Comparison of ENCODE assay signal across 3 worm cellular contexts in genomic region chrII:5181497-5181896, ce11.
A peak's percentile ranks its signal among the peaks of the same experiment; 100 is the strongest.
TF ChIP-seq lines count a peak whose summit lies in the region.

No protein-coding gene starts in this region.

TF ChIP-seq in whole organism, L1 larva, 84 proteins besides CTCF, POLR2A, EP300 and RAD21 (continued from another document and continues in another):
- TF ChIP-seq pqm-1 (tag; optimal IDR thresholded peaks at IDR 0.05; lab: Kevin White, UChicago) (no peak), lsy-2 (tag; optimal IDR thresholded peaks at IDR 0.05; lab: Kevin White, UChicago) (peak; percentile 72 to 76), zip-4 (GFP tag; optimal IDR thresholded peaks at IDR 0.05; lab: Kevin White, UChicago) (no peak), fos-1 (tag; optimal IDR thresholded peaks at IDR 0.05; lab: Kevin White, UChicago) (peak; percentile 43), skn-1 (tag; optimal IDR thresholded peaks at IDR 0.05; lab: Kevin White, UChicago) (peak; percentile 34), nhr-20 (tag; optimal IDR thresholded peaks at IDR 0.05; lab: Kevin White, UChicago) (peak; percentile 84), nhr-11 (tag; optimal IDR thresholded peaks at IDR 0.05; lab: Kevin White, UChicago) (no peak), unc-98 (GFP tag; IDR thresholded peaks at IDR 0.05; lab: Robert Waterston, UW) (no peak), nhr-76 (tag; optimal IDR thresholded peaks at IDR 0.05; lab: Kevin White, UChicago) (no peak), nhr-12 (tag; optimal IDR thresholded peaks at IDR 0.05; lab: Kevin White, UChicago) (no peak), ceh-63 (GFP tag; optimal IDR thresholded peaks at IDR 0.05; lab: Kevin White, UChicago) (no peak), mab-9 (GFP tag; IDR thresholded peaks at IDR 0.05; lab: Robert Waterston, UW) (no peak; the same call in 1 of the 2 replicates), lin-39 (tag; optimal IDR thresholded peaks at IDR 0.05; lab: Kevin White, UChicago) (no peak), nhr-71 (tag; optimal IDR thresholded peaks at IDR 0.05; lab: Kevin White, UChicago) (peak; percentile 88), fkh-8 (tag; optimal IDR thresholded peaks at IDR 0.05; lab: Kevin White, UChicago) (peak; percentile 83), unc-30 (tag; optimal IDR thresholded peaks at IDR 0.05; lab: Kevin White, UChicago) (no peak), ztf-11 (tag; optimal IDR thresholded peaks at IDR 0.05; lab: Kevin White, UChicago) (no peak), egl-27 (tag; optimal IDR thresholded peaks at IDR 0.05; lab: Kevin White, UChicago) (no peak), tbx-2 (tag; optimal IDR thresholded peaks at IDR 0.05; lab: Kevin White, UChicago) (peak; percentile 79), C34B4.2 (tag; optimal IDR thresholded peaks at IDR 0.05; lab: Kevin White, UChicago) (no peak), aha-1 (tag; optimal IDR thresholded peaks at IDR 0.05; lab: Kevin White, UChicago) (no peak), mep-1 (tag; optimal IDR thresholded peaks at IDR 0.05; lab: Kevin White, UChicago) (peak; percentile 73), sup-37 (GFP tag; optimal IDR thresholded peaks at IDR 0.05; lab: Kevin White, UChicago) (no peak), mdl-1 (tag; optimal IDR thresholded peaks at IDR 0.05; lab: Kevin White, UChicago) (peak in 1 of 2 experiments; percentile 86), ceh-82 (tag; optimal IDR thresholded peaks at IDR 0.05; lab: Kevin White, UChicago) (peak; percentile 9 to 70 (median 47)), pax-3 (tag; optimal IDR thresholded peaks at IDR 0.05; lab: Kevin White, UChicago) (peak; percentile 11), sox-4 (tag; optimal IDR thresholded peaks at IDR 0.05; lab: Kevin White, UChicago) (no peak), snpc-4 (tag; optimal IDR thresholded peaks at IDR 0.05; lab: Kevin White, UChicago) (peak; percentile 18), nhr-85 (tag; lab: Kevin White, UChicago) (peak; percentile 83), egl-13 (tag; optimal IDR thresholded peaks at IDR 0.05; lab: Kevin White, UChicago) (peak; percentile 25), lin-15B (tag; optimal IDR thresholded peaks at IDR 0.05; lab: Kevin White, UChicago) (peak; percentile 4), mef-2 (tag; optimal IDR thresholded peaks at IDR 0.05; lab: Kevin White, UChicago) (no peak), C16A3.4 (tag; optimal IDR thresholded peaks at IDR 0.05; lab: Kevin White, UChicago) (peak; percentile 43), swsn-7 (tag; optimal IDR thresholded peaks at IDR 0.05; lab: Kevin White, UChicago) (peak; percentile 76), nhr-28 (tag; optimal IDR thresholded peaks at IDR 0.05; lab: Kevin White, UChicago) (no peak), ztf-4 (tag; optimal IDR thresholded peaks at IDR 0.05; lab: Kevin White, UChicago) (peak; percentile 58), sptf-1 (tag; optimal IDR thresholded peaks at IDR 0.05; lab: Kevin White, UChicago) (no peak), fkh-10 (GFP tag; optimal IDR thresholded peaks at IDR 0.05; lab: Kevin White, UChicago) (peak; percentile 59), elt-3 (tag; optimal IDR thresholded peaks at IDR 0.05; lab: Kevin White, UChicago) (peak in 1 of 6 experiments; percentile 11), ceh-90 (tag; optimal IDR thresholded peaks at IDR 0.05; lab: Kevin White, UChicago) (no peak), ets-5 (GFP tag; IDR thresholded peaks at IDR 0.05; lab: Robert Waterston, UW) (no peak), lin-13 (GFP tag; optimal IDR thresholded peaks at IDR 0.05; lab: Kevin White, UChicago) (peak; percentile 69), Y116A8C.19 (tag; optimal IDR thresholded peaks at IDR 0.05; lab: Kevin White, UChicago; ENCODE audit: borderline replicate concordance) (no peak), hpl-2 (GFP tag; optimal IDR thresholded peaks at IDR 0.05; lab: Kevin White, UChicago) (peak; percentile 13), nhr-90 (tag; optimal IDR thresholded peaks at IDR 0.05; lab: Kevin White, UChicago; ENCODE audit: poor library complexity) (peak; percentile 68)

TF ChIP-seq in whole organism, L3 larva, 47 proteins besides CTCF, POLR2A, EP300 and RAD21 (continued from another document):
- no peak for TF ChIP-seq nhr-77 (tag; optimal IDR thresholded peaks at IDR 0.05; lab: Kevin White, UChicago)
- peak; percentile 52 for TF ChIP-seq elt-1 (tag; optimal IDR thresholded peaks at IDR 0.05; lab: Kevin White, UChicago)
- TF ChIP-seq fkh-2 (tag; optimal IDR thresholded peaks at IDR 0.05; lab: Kevin White, UChicago) = no peak
- no peak for TF ChIP-seq unc-39 (tag; optimal IDR thresholded peaks at IDR 0.05; lab: Kevin White, UChicago)
- no peak for TF ChIP-seq nhr-28 (tag; optimal IDR thresholded peaks at IDR 0.05; lab: Kevin White, UChicago)
- TF ChIP-seq nhr-237 (tag; optimal IDR thresholded peaks at IDR 0.05; lab: Kevin White, UChicago) = no peak
- TF ChIP-seq ceh-9 (tag; optimal IDR thresholded peaks at IDR 0.05; lab: Kevin White, UChicago) = no peak
- TF ChIP-seq elt-2 (tag; optimal IDR thresholded peaks at IDR 0.05; lab: Kevin White, UChicago) = peak; percentile 61
- no peak for TF ChIP-seq nhr-67 (tag; optimal IDR thresholded peaks at IDR 0.05; lab: Kevin White, UChicago)
- no peak for TF ChIP-seq elt-3 (tag; optimal IDR thresholded peaks at IDR 0.05; lab: Kevin White, UChicago)
- peak; percentile 62 for TF ChIP-seq mdl-1 (tag; optimal IDR thresholded peaks at IDR 0.05; lab: Kevin White, UChicago)
- TF ChIP-seq egl-27 (tag; optimal IDR thresholded peaks at IDR 0.05; lab: Kevin White, UChicago) = no peak
- peak; percentile 71 for TF ChIP-seq tbx-2 (tag; optimal IDR thresholded peaks at IDR 0.05; lab: Kevin White, UChicago)
- TF ChIP-seq egl-5 (tag; optimal IDR thresholded peaks at IDR 0.05; lab: Kevin White, UChicago) = peak; percentile 63
- peak; percentile 56 for TF ChIP-seq nhr-25 (tag; optimal IDR thresholded peaks at IDR 0.05; lab: Kevin White, UChicago)
- TF ChIP-seq fos-1 (tag; optimal IDR thresholded peaks at IDR 0.05; lab: Kevin White, UChicago) = no peak
- no peak for TF ChIP-seq zag-1 (tag; optimal IDR thresholded peaks at IDR 0.05; lab: Kevin White, UChicago)
- no peak for TF ChIP-seq ceh-16 (tag; optimal IDR thresholded peaks at IDR 0.05; lab: Kevin White, UChicago)
- peak; percentile 38 for TF ChIP-seq ceh-28 (tag; optimal IDR thresholded peaks at IDR 0.05; lab: Kevin White, UChicago)
- peak; percentile 37 for TF ChIP-seq lin-15B (tag; optimal IDR thresholded peaks at IDR 0.05; lab: Kevin White, UChicago)
- peak; percentile 28 for TF ChIP-seq pha-4 (tag; optimal IDR thresholded peaks at IDR 0.05; lab: Kevin White, UChicago)
- TF ChIP-seq lin-39 (tag; optimal IDR thresholded peaks at IDR 0.05; lab: Kevin White, UChicago) = peak; percentile 71
- no peak for TF ChIP-seq mml-1 (tag; optimal IDR thresholded peaks at IDR 0.05; lab: Kevin White, UChicago)
- peak; percentile 49 for TF ChIP-seq hmg-11 (tag; optimal IDR thresholded peaks at IDR 0.05; lab: Kevin White, UChicago)
- TF ChIP-seq ama-1 (optimal IDR thresholded peaks at IDR 0.05; lab: Kevin White, UChicago) = no peak
- TF ChIP-seq ceh-82 (tag; optimal IDR thresholded peaks at IDR 0.05; lab: Kevin White, UChicago) = no peak
- TF ChIP-seq fkh-10 (GFP tag; optimal IDR thresholded peaks at IDR 0.05; lab: Kevin White, UChicago) = peak; percentile 40
- TF ChIP-seq ztf-11 (tag; optimal IDR thresholded peaks at IDR 0.05; lab: Kevin White, UChicago) = no peak

TF ChIP-seq in whole organism, young adult, 124 proteins besides CTCF, POLR2A, EP300 and RAD21 (continued from another document):
- no peak for TF ChIP-seq tbx-9 (tag; optimal IDR thresholded peaks at IDR 0.05; lab: Kevin White, UChicago; ENCODE audit: borderline replicate concordance)
- TF ChIP-seq pbrm-1 (GFP tag; IDR thresholded peaks at IDR 0.05; lab: Robert Waterston, UW) = 0 out of 2 replicates have a peak, but pooled peaks have one; percentile 34
- peak; percentile 58 for TF ChIP-seq lin-40 (tag; optimal IDR thresholded peaks at IDR 0.05; lab: Kevin White, UChicago)
- TF ChIP-seq ZK185.1 (tag; optimal IDR thresholded peaks at IDR 0.05; lab: Kevin White, UChicago; ENCODE audit: poor library complexity, severe bottlenecking) = peak; percentile 47
- peak in 1 of 3 experiments; percentile 50 for TF ChIP-seq lin-35 (GFP tag; optimal IDR thresholded peaks at IDR 0.05; lab: Kevin White, UChicago)
- no peak for TF ChIP-seq unc-130 (GFP tag; optimal IDR thresholded peaks at IDR 0.05; lab: Kevin White, UChicago)
- no peak for TF ChIP-seq mxl-1 (tag; optimal IDR thresholded peaks at IDR 0.05; lab: Kevin White, UChicago)
- no peak for TF ChIP-seq ceh-58 (GFP tag; IDR thresholded peaks at IDR 0.05; lab: Robert Waterston, UW)
- no peak for TF ChIP-seq ztf-25 (GFP tag; IDR thresholded peaks at IDR 0.05; lab: Robert Waterston, UW)
- TF ChIP-seq lsl-1 (GFP tag; optimal IDR thresholded peaks at IDR 0.05; lab: Kevin White, UChicago) = no peak
- no peak for TF ChIP-seq ceh-91 (GFP tag; IDR thresholded peaks at IDR 0.05; lab: Robert Waterston, UW)
- TF ChIP-seq fkh-3 (tag; optimal IDR thresholded peaks at IDR 0.05; lab: Kevin White, UChicago) = no peak
- no peak for TF ChIP-seq C17E4.6 (GFP tag; IDR thresholded peaks at IDR 0.05; lab: Robert Waterston, UW)
- no peak for TF ChIP-seq nhr-179 (tag; optimal IDR thresholded peaks at IDR 0.05; lab: Kevin White, UChicago)
- no peak for TF ChIP-seq F57A8.1 (GFP tag; optimal IDR thresholded peaks at IDR 0.05; lab: Kevin White, UChicago)
- TF ChIP-seq B0336.3 (GFP tag; IDR thresholded peaks at IDR 0.05; lab: Robert Waterston, UW) = peak; percentile 42; the same call in 1 of the 2 replicates
- TF ChIP-seq attf-6 (GFP tag; IDR thresholded peaks at IDR 0.05; lab: Robert Waterston, UW) = no peak
- TF ChIP-seq atf-7 (tag; optimal IDR thresholded peaks at IDR 0.05; lab: Kevin White, UChicago) = peak; percentile 26
- no peak for TF ChIP-seq lag-1 (GFP tag; IDR thresholded peaks at IDR 0.05; lab: Robert Waterston, UW)
- peak; percentile 83 for TF ChIP-seq hmg-1.2 (GFP tag; IDR thresholded peaks at IDR 0.05; lab: Robert Waterston, UW)
- peak; percentile 31 for TF ChIP-seq unc-62 (GFP tag; optimal IDR thresholded peaks at IDR 0.05; lab: Kevin White, UChicago)
- no peak for TF ChIP-seq madf-6 (GFP tag; IDR thresholded peaks at IDR 0.05; lab: Robert Waterston, UW)
- peak; percentile 47 to 89 for TF ChIP-seq let-607 (tag; optimal IDR thresholded peaks at IDR 0.05; lab: Kevin White, UChicago)
- no peak for TF ChIP-seq sdz-38 (tag; optimal IDR thresholded peaks at IDR 0.05; lab: Kevin White, UChicago)
- TF ChIP-seq snpc-4 (GFP tag; optimal IDR thresholded peaks at IDR 0.05; lab: Kevin White, UChicago) = no peak
- TF ChIP-seq snpc-4 (tag; optimal IDR thresholded peaks at IDR 0.05; lab: Kevin White, UChicago) = peak in 3 of 4 experiments; percentile 31 to 54 (median 38)
- no peak for TF ChIP-seq lsy-27 (tag; optimal IDR thresholded peaks at IDR 0.05; lab: Kevin White, UChicago; ENCODE audit: borderline replicate concordance, insufficient read depth)
- TF ChIP-seq lin-26 (GFP tag; IDR thresholded peaks at IDR 0.05; lab: Robert Waterston, UW) = peak; percentile 58; the same call in 1 of the 2 replicates
- 0 out of 2 replicates have a peak, but pooled peaks have one; percentile 36 for TF ChIP-seq Y53G8AR.9 (GFP tag; conservative IDR thresholded peaks at IDR 0.05; lab: Robert Waterston, UW)
- no peak for TF ChIP-seq ceh-40 (GFP tag; IDR thresholded peaks at IDR 0.05; lab: Robert Waterston, UW)
- TF ChIP-seq ekl-4 (GFP tag; IDR thresholded peaks at IDR 0.05; lab: Robert Waterston, UW) = no peak
- TF ChIP-seq K11D2.4 (GFP tag; IDR thresholded peaks at IDR 0.05; lab: Robert Waterston, UW) = peak; percentile 31; the same call in 1 of the 2 replicates
- no peak for TF ChIP-seq tlf-1 (GFP tag; optimal IDR thresholded peaks at IDR 0.05; lab: Kevin White, UChicago)
- TF ChIP-seq egl-44 (GFP tag; IDR thresholded peaks at IDR 0.05; lab: Robert Waterston, UW) = 0 out of 2 replicates have a peak, but pooled peaks have one; percentile 61
- no peak for TF ChIP-seq cebp-1 (GFP tag; IDR thresholded peaks at IDR 0.05; lab: Robert Waterston, UW)
- peak; percentile 72 for TF ChIP-seq cebp-1 (tag; optimal IDR thresholded peaks at IDR 0.05; lab: Kevin White, UChicago)
- peak; percentile 28 for TF ChIP-seq gei-17 (GFP tag; optimal IDR thresholded peaks at IDR 0.05; lab: Kevin White, UChicago)
